Fruit fly (Drosophila melanogaster) whole organism: ENCODE data around the gene CG32720.
A peak's percentile ranks its signal among the peaks of the same experiment; 100 is the strongest.

Experiments used
- CG8478 ChIP-seq: fragments of >200 bp; optimal IDR thresholded peaks from 2 replicates; lab custom pipeline; 2018; ENCODE audit warnings: inconsistent platforms
- Dll ChIP-seq: fragments of >200 bp; optimal IDR thresholded peaks from 2 replicates; lab custom pipeline; 2017
- EcR ChIP-seq, 2 experiments: fragments of >200 bp; optimal IDR thresholded peaks; 2 replicates each; lab custom pipeline; 2017; ENCODE audit warnings: missing biosample characterization in 2 of 2, missing genetic modification characterization in 2 of 2, missing genetic modification reagents in 2 of 2
- pan ChIP-seq: fragments of >200 bp; optimal IDR thresholded peaks from 2 replicates; lab custom pipeline; 2017
- psq ChIP-seq: fragments of >200 bp; optimal IDR thresholded peaks from 2 replicates; lab custom pipeline; 2017
- usp ChIP-seq: fragments of >200 bp; optimal IDR thresholded peaks from 2 replicates; lab custom pipeline; 2017; ENCODE audit warnings: missing biosample characterization, missing genetic modification characterization, mixed read lengths

The CG32720 gene

dm6 chrX:7536859-7537258 is at the start of gene CG32720:
TSS of gene CG32720 (minus strand) at chrX:7536959.
- TF ChIP-seq Dll (lab: Kevin White, UChicago) (no peak), usp (GFP tag; lab: Kevin White, UChicago) (no peak), EcR (GFP tag; optimal IDR thresholded peaks at IDR 0.05; lab: Kevin White, UChicago) (no peak), pan (no peak), CG8478 (lab: Kevin White, UChicago) (no peak), psq (no peak)

dm6 chrX:7586031-7586430 is 49.3 kb upstream of the CG32720 start, which contains the start of gene CG12689:
TSS of gene CG12689 (minus strand) at chrX:7586131.
- TF ChIP-seq Dll (lab: Kevin White, UChicago) (no peak), usp (GFP tag; lab: Kevin White, UChicago) (no peak)

dm6 chrX:7581165-7581786 is 44.5 kb upstream of the CG32720 start:
- TF ChIP-seq CG8478 (lab: Kevin White, UChicago) = no peak
- no peak for TF ChIP-seq Dll (lab: Kevin White, UChicago)
- TF ChIP-seq EcR (GFP tag; optimal IDR thresholded peaks at IDR 0.05; lab: Kevin White, UChicago) = peak in 1 of 2 experiments; percentile 23
- TF ChIP-seq usp (GFP tag; lab: Kevin White, UChicago) = no peak
- TF ChIP-seq pan = no peak
- TF ChIP-seq psq = no peak

- TF ChIP-seq pan (no peak), psq (no peak), EcR (GFP tag; optimal IDR thresholded peaks at IDR 0.05; lab: Kevin White, UChicago) (no peak)
These were observed 43.1 kb upstream of the CG32720 start for dm6 chrX:7579810-7580209.

dm6 chrX:7579023-7579422 is 42.3 kb upstream of the CG32720 start:
- TF ChIP-seq CG8478 (lab: Kevin White, UChicago) (no peak), psq (no peak), EcR (GFP tag; optimal IDR thresholded peaks at IDR 0.05; lab: Kevin White, UChicago) (no peak), usp (GFP tag; lab: Kevin White, UChicago) (no peak), pan (no peak), Dll (lab: Kevin White, UChicago) (no peak)

dm6 chrX:7573990-7574389 is 37.2 kb upstream of the CG32720 start, which contains the start of gene CG11369:
TSS of gene CG11369 (plus strand) at chrX:7574290.
- TF ChIP-seq EcR (GFP tag; optimal IDR thresholded peaks at IDR 0.05; lab: Kevin White, UChicago) (no peak), Dll (lab: Kevin White, UChicago) (no peak), psq (no peak), usp (GFP tag; lab: Kevin White, UChicago) (no peak), pan (no peak), CG8478 (lab: Kevin White, UChicago) (no peak)

- TF ChIP-seq usp (GFP tag; lab: Kevin White, UChicago) (no peak), Dll (lab: Kevin White, UChicago) (no peak), psq (no peak), pan (no peak), EcR (GFP tag; optimal IDR thresholded peaks at IDR 0.05; lab: Kevin White, UChicago) (no peak), CG8478 (lab: Kevin White, UChicago) (no peak)
These were observed 34.4 kb upstream of the CG32720 start for dm6 chrX:7571200-7571599.

dm6 chrX:7569708-7570107 is 32.9 kb upstream of the CG32720 start:
- TF ChIP-seq pan = no peak
- no peak for TF ChIP-seq psq

dm6 chrX:7568320-7568719 is 31.6 kb upstream of the CG32720 start:
- TF ChIP-seq Dll (lab: Kevin White, UChicago) (no peak), usp (GFP tag; lab: Kevin White, UChicago) (no peak), CG8478 (lab: Kevin White, UChicago) (no peak), psq (no peak), pan (no peak), EcR (GFP tag; optimal IDR thresholded peaks at IDR 0.05; lab: Kevin White, UChicago) (no peak)

- TF ChIP-seq pan (no peak), psq (no peak), Dll (lab: Kevin White, UChicago) (no peak), CG8478 (lab: Kevin White, UChicago) (no peak), usp (GFP tag; lab: Kevin White, UChicago) (no peak), EcR (GFP tag; optimal IDR thresholded peaks at IDR 0.05; lab: Kevin White, UChicago) (no peak)
These were observed 25.9 kb upstream of the CG32720 start for dm6 chrX:7562622-7563021.

- TF ChIP-seq Dll (lab: Kevin White, UChicago) = no peak
- TF ChIP-seq usp (GFP tag; lab: Kevin White, UChicago) = no peak
- TF ChIP-seq pan = no peak
- TF ChIP-seq CG8478 (lab: Kevin White, UChicago) = no peak
- TF ChIP-seq psq = no peak
- TF ChIP-seq EcR (GFP tag; optimal IDR thresholded peaks at IDR 0.05; lab: Kevin White, UChicago) = no peak
These were observed 24.0 kb upstream of the CG32720 start for dm6 chrX:7560720-7561119.

- no peak for TF ChIP-seq CG8478 (lab: Kevin White, UChicago)
- no peak for TF ChIP-seq EcR (GFP tag; optimal IDR thresholded peaks at IDR 0.05; lab: Kevin White, UChicago)
- no peak for TF ChIP-seq pan
- TF ChIP-seq psq = no peak
- TF ChIP-seq Dll (lab: Kevin White, UChicago) = no peak
- no peak for TF ChIP-seq usp (GFP tag; lab: Kevin White, UChicago)
These were observed 23.2 kb upstream of the CG32720 start for dm6 chrX:7559913-7560312.

- no peak for TF ChIP-seq pan
These were observed 21.9 kb upstream of the CG32720 start for dm6 chrX:7558646-7559045.
